Worm (Caenorhabditis elegans) whole organism, L3 larva: ENCODE results near the gene ocr-1.

Source experiments
- elt-1 ChIP-seq: fragments of 150-350 bp; optimal IDR thresholded peaks from 2 replicates; lab custom pipeline; 2014; ENCODE audit warnings: missing biosample characterization, missing genetic modification characterization
- mdl-1 ChIP-seq: fragments of 150-350 bp; optimal IDR thresholded peaks from 2 replicates; lab custom pipeline; 2014; ENCODE audit warnings: missing biosample characterization, missing genetic modification characterization

DNA sequence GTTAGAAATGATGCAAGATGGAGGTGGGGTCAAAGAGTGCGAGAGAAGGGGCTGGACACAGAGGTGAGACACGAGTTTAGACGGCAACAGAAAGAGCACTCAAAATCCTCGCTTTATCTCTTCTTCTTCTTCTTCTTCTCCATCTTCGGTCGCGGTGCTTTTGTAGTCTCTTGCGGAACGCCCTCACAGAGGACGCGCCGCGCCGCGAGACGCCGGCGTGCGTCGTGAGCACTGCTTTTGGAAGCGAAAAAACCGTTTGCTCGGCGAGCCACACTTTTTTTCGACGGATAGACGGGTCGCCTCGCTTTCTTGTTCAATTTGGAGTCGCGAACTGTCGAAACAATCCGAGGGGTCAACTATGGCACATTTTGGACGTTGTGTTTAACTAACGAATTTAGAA, 26.8 kb downstream of the ocr-1 start, which contains the start of gene D1054.9:
- no peak for TF ChIP-seq mdl-1 (tag; lab: Kevin White, UChicago)
- no peak for TF ChIP-seq elt-1 (tag; lab: Kevin White, UChicago)
